Worm (Caenorhabditis elegans): ENCODE measurements around the gene F36H5.10.

ce11 chrII:1736353-1736752, 20.8 kb upstream of the F36H5.10 start, which contains the start of gene ceh-83:
- TF ChIP-seq dao-5 (tag; optimal IDR thresholded peaks at IDR 0.05) (no peak), him-1 (tag; optimal IDR thresholded peaks at IDR 0.05) (no peak), W03F9.2 (tag; optimal IDR thresholded peaks at IDR 0.05) (no peak)

All from whole organism, L4/young adult.